Worm (Caenorhabditis elegans): ENCODE results near the gene daf-10.

Gene daf-10

ce11 chrIV:9117700-9118099 is 28.3 kb downstream of the daf-10 start:
- TF ChIP-seq ztf-11 (tag; optimal IDR thresholded peaks at IDR 0.05) (no peak), lsy-2 (tag; optimal IDR thresholded peaks at IDR 0.05) (no peak), zip-8 (tag; optimal IDR thresholded peaks at IDR 0.05) (no peak), bed-3 (GFP tag; optimal IDR thresholded peaks at IDR 0.05) (no peak), mab-5 (tag; optimal IDR thresholded peaks at IDR 0.05) (no peak), nhr-237 (tag; optimal IDR thresholded peaks at IDR 0.05) (no peak), ceh-39 (tag; optimal IDR thresholded peaks at IDR 0.05) (no peak), elt-3 (tag; optimal IDR thresholded peaks at IDR 0.05) (no peak), ces-1 (GFP tag; optimal IDR thresholded peaks at IDR 0.05) (no peak), flh-1 (GFP tag; optimal IDR thresholded peaks at IDR 0.05) (no peak), hlh-1 (tag; optimal IDR thresholded peaks at IDR 0.05) (no peak), mls-2 (tag; optimal IDR thresholded peaks at IDR 0.05) (no peak), M03D4.4 (tag; optimal IDR thresholded peaks at IDR 0.05) (no peak), nhr-2 (tag; optimal IDR thresholded peaks at IDR 0.05) (no peak), lin-32 (GFP tag; optimal IDR thresholded peaks at IDR 0.05) (no peak), lin-13 (tag; optimal IDR thresholded peaks at IDR 0.05) (no peak)

DNA sequence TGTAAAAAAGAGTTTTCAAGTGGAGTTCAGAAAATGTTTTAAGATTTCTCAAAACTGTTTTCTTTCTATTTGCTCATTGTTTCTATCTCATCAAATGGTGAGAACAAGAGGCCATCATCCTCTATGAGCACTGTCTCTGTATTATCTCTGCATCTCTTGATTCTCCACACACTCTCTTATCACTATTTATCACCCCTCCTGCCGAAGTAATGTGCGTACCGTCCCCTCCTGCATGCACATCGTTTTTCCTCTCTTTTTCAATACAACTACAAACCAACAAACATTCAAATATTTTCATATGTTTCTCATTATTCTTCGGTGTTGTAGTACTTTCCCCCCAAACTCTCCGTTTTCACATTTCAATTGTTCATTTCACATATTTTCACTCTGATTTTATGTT is 29.6 kb downstream of the daf-10 start:
- TF ChIP-seq nhr-12 (tag; optimal IDR thresholded peaks at IDR 0.05) (no peak), nhr-2 (tag; optimal IDR thresholded peaks at IDR 0.05) (no peak), tbx-8 (GFP tag; optimal IDR thresholded peaks at IDR 0.05) (no peak), mab-5 (tag; optimal IDR thresholded peaks at IDR 0.05) (no peak), hlh-1 (tag; optimal IDR thresholded peaks at IDR 0.05) (no peak), cnd-1 (tag; optimal IDR thresholded peaks at IDR 0.05) (no peak), unc-39 (tag; optimal IDR thresholded peaks at IDR 0.05) (no peak), ceh-43 (GFP tag; optimal IDR thresholded peaks at IDR 0.05) (no peak), mls-2 (tag; optimal IDR thresholded peaks at IDR 0.05) (no peak), ceh-83 (GFP tag; optimal IDR thresholded peaks at IDR 0.05) (no peak), M03D4.4 (tag; optimal IDR thresholded peaks at IDR 0.05) (no peak), drap-1 (GFP tag; optimal IDR thresholded peaks at IDR 0.05) (no peak), sptf-1 (tag; optimal IDR thresholded peaks at IDR 0.05) (no peak), nhr-237 (tag; optimal IDR thresholded peaks at IDR 0.05) (no peak), unc-62 (GFP tag; optimal IDR thresholded peaks at IDR 0.05) (no peak), nhr-76 (tag; optimal IDR thresholded peaks at IDR 0.05) (no peak), bed-3 (GFP tag; optimal IDR thresholded peaks at IDR 0.05) (no peak), nhr-28 (tag; optimal IDR thresholded peaks at IDR 0.05) (no peak), ces-1 (GFP tag; optimal IDR thresholded peaks at IDR 0.05) (no peak), elt-3 (tag; optimal IDR thresholded peaks at IDR 0.05) (no peak)

ce11 chrIV:9114078-9114477 is 31.9 kb downstream of the daf-10 start:
- TF ChIP-seq unc-62 (GFP tag; optimal IDR thresholded peaks at IDR 0.05), result no peak
- no peak for TF ChIP-seq unc-39 (tag; optimal IDR thresholded peaks at IDR 0.05)
- TF ChIP-seq snpc-4 (tag; optimal IDR thresholded peaks at IDR 0.05), result no peak

DNA sequence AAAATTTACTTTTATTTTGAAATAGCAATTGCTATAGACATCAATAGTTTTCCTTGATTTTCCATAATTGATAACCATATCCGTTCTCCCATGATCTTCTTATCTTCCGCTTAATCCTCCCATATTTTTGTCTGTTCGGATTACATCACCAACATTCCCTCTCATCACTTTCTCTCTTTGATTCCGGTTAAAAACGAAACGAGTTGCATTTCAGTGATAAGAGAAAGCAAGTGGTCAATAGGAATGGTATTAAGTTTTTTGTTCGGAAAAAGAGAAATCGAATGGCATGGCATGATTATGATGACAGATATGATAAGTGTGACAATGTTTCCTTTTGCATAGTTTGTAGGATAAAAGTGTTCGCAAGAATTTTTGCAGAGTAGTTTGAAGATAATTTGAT is 34.0 kb downstream of the daf-10 start:
- no peak for TF ChIP-seq lsy-2 (tag; optimal IDR thresholded peaks at IDR 0.05)
- no peak for TF ChIP-seq ceh-83 (GFP tag; optimal IDR thresholded peaks at IDR 0.05)
- peak; percentile 39 for TF ChIP-seq blmp-1 (tag; optimal IDR thresholded peaks at IDR 0.05)

ce11 chrIV:9108631-9109030 is 37.4 kb downstream of the daf-10 start, which contains the start of gene aly-1:
aly-1 (plus strand) TSS chrIV:9108931.
- no peak for TF ChIP-seq ceh-83 (GFP tag; optimal IDR thresholded peaks at IDR 0.05)
- TF ChIP-seq snpc-4 (tag; optimal IDR thresholded peaks at IDR 0.05), result no peak
- no peak for TF ChIP-seq elt-1 (tag; optimal IDR thresholded peaks at IDR 0.05; ENCODE audit: borderline replicate concordance, insufficient read depth)
- no peak for TF ChIP-seq M03D4.4 (tag; optimal IDR thresholded peaks at IDR 0.05)

DNA sequence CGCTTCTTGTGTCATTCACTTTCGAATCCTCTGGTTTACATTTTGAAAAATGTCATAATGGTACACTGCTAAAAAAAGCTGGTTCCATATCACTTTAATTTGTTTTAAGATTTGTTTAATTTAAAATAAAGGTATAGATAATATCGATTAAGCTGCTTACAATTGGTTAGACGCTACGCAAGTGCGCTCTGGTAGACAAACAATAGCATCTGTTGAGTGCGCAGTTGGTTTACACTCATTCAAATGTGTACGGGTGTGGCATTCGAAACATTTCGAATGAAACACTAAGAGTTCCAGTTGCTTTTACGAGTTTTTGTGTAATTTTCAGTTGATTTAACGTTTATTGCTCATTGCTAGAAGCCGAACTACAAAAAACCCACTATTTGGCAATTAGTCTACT is 38.5 kb downstream of the daf-10 start:
- no peak for TF ChIP-seq ceh-83 (GFP tag; optimal IDR thresholded peaks at IDR 0.05)
- TF ChIP-seq elt-1 (tag; optimal IDR thresholded peaks at IDR 0.05; ENCODE audit: borderline replicate concordance, insufficient read depth), result no peak
- peak; percentile 77 for TF ChIP-seq pha-4 (tag; optimal IDR thresholded peaks at IDR 0.05)
- no peak for TF ChIP-seq sem-2 (GFP tag; optimal IDR thresholded peaks at IDR 0.05)
- TF ChIP-seq unc-62 (GFP tag; optimal IDR thresholded peaks at IDR 0.05), result peak; percentile 4
- TF ChIP-seq snpc-4 (tag; optimal IDR thresholded peaks at IDR 0.05), result no peak
- TF ChIP-seq zip-8 (tag; optimal IDR thresholded peaks at IDR 0.05), result no peak
- TF ChIP-seq hlh-1 (tag; optimal IDR thresholded peaks at IDR 0.05), result peak; percentile 100
- TF ChIP-seq nhr-28 (tag; optimal IDR thresholded peaks at IDR 0.05), result no peak
- TF ChIP-seq drap-1 (GFP tag; optimal IDR thresholded peaks at IDR 0.05), result no peak
- no peak for TF ChIP-seq mab-5 (tag; optimal IDR thresholded peaks at IDR 0.05)
- peak; percentile 27 for TF ChIP-seq unc-120 (tag; optimal IDR thresholded peaks at IDR 0.05; ENCODE audit: poor library complexity, severe bottlenecking)
- TF ChIP-seq nhr-76 (tag; optimal IDR thresholded peaks at IDR 0.05), result no peak
- TF ChIP-seq unc-39 (tag; optimal IDR thresholded peaks at IDR 0.05), result no peak
- TF ChIP-seq ceh-39 (tag; optimal IDR thresholded peaks at IDR 0.05), result peak; percentile 50
- no peak for TF ChIP-seq nhr-2 (tag; optimal IDR thresholded peaks at IDR 0.05)
- TF ChIP-seq nhr-12 (tag; optimal IDR thresholded peaks at IDR 0.05), result no peak
- TF ChIP-seq mep-1 (tag; optimal IDR thresholded peaks at IDR 0.05), result peak; percentile 83
- TF ChIP-seq ceh-43 (GFP tag; optimal IDR thresholded peaks at IDR 0.05), result no peak
- peak; percentile 32 for TF ChIP-seq lin-13 (tag; optimal IDR thresholded peaks at IDR 0.05)
- TF ChIP-seq tbx-8 (GFP tag; optimal IDR thresholded peaks at IDR 0.05), result no peak
- TF ChIP-seq bed-3 (GFP tag; optimal IDR thresholded peaks at IDR 0.05), result no peak
- TF ChIP-seq elt-3 (tag; optimal IDR thresholded peaks at IDR 0.05), result no peak
- no peak for TF ChIP-seq ztf-11 (tag; optimal IDR thresholded peaks at IDR 0.05)
- no peak for TF ChIP-seq sptf-1 (tag; optimal IDR thresholded peaks at IDR 0.05)
- no peak for TF ChIP-seq M03D4.4 (tag; optimal IDR thresholded peaks at IDR 0.05)
- TF ChIP-seq nhr-237 (tag; optimal IDR thresholded peaks at IDR 0.05), result peak; percentile 48
- peak; percentile 80 for TF ChIP-seq ham-2 (GFP tag; optimal IDR thresholded peaks at IDR 0.05)
- TF ChIP-seq cnd-1 (tag; optimal IDR thresholded peaks at IDR 0.05), result peak; percentile 17
- no peak for TF ChIP-seq blmp-1 (tag; optimal IDR thresholded peaks at IDR 0.05)
- peak; percentile 46 for TF ChIP-seq lin-32 (GFP tag; optimal IDR thresholded peaks at IDR 0.05)
- peak; percentile 24 for TF ChIP-seq lsy-2 (tag; optimal IDR thresholded peaks at IDR 0.05)
- no peak for TF ChIP-seq flh-1 (GFP tag; optimal IDR thresholded peaks at IDR 0.05)

Data from whole organism, mixed stage, embryonic.